Fruit fly (Drosophila melanogaster) whole organism, embryonic: Measurements from ENCODE around the gene Trmt6.
A peak's percentile ranks its signal among the peaks of the same experiment; 100 is the strongest.

Source experiments
- CG10147 ChIP-seq: fragments of 200-800 bp; sonication (Bioruptor generic); optimal IDR thresholded peaks from 2 replicates; lab custom pipeline; 2019; ENCODE audit warnings: missing biosample characterization, mild to moderate bottlenecking, missing genetic modification characterization, moderate library complexity
- CG1024 ChIP-seq: fragments of 200-800 bp; sonication (Bioruptor generic); IDR thresholded peaks from 2 replicates; pipeline ENCODE4 v1.3.6; 2022; ENCODE audit warnings: missing biosample characterization, missing genetic modification characterization
- CG13287 ChIP-seq: fragments of 200-800 bp; sonication (Bioruptor generic); IDR thresholded peaks from 2 replicates; pipeline ENCODE4 v1.3.6; 2022; ENCODE audit warnings: missing biosample characterization, missing genetic modification characterization; ENCODE audit not compliant: partially characterized antibody
- CG15696 ChIP-seq: fragments of 200-800 bp; sonication (Bioruptor generic); optimal IDR thresholded peaks from 2 replicates; lab custom pipeline; 2019; ENCODE audit warnings: missing biosample characterization, mild to moderate bottlenecking, missing genetic modification characterization, moderate library complexity
- CG1647 ChIP-seq: fragments of 200-800 bp; sonication (Bioruptor generic); optimal IDR thresholded peaks from 3 replicates; lab custom pipeline; 2016; ENCODE audit warnings: missing biosample characterization, missing genetic modification characterization
- CG17359 ChIP-seq: fragments of 200-800 bp; sonication (Bioruptor generic); optimal IDR thresholded peaks from 3 replicates; lab custom pipeline; 2018; ENCODE audit warnings: missing biosample characterization, mild to moderate bottlenecking, missing genetic modification characterization, moderate library complexity
- CG17361 ChIP-seq: fragments of 200-800 bp; sonication (Bioruptor generic); IDR thresholded peaks from 3 replicates; pipeline ENCODE4 v1.3.6; 2022; ENCODE audit warnings: missing biosample characterization, missing genetic modification characterization
- CG2712 ChIP-seq: fragments of 200-800 bp; optimal IDR thresholded peaks from 3 replicates; lab custom pipeline; 2019; ENCODE audit warnings: missing biosample characterization, mild to moderate bottlenecking, missing genetic modification characterization, moderate library complexity
- CG30020 ChIP-seq: fragments of 200-800 bp; optimal IDR thresholded peaks from 2 replicates; lab custom pipeline; 2019; ENCODE audit warnings: missing biosample characterization, mild to moderate bottlenecking, missing genetic modification characterization, moderate library complexity
- CG33557 ChIP-seq: fragments of 200-800 bp; sonication (Bioruptor generic); optimal IDR thresholded peaks from 2 replicates; lab custom pipeline; 2019; ENCODE audit warnings: missing biosample characterization, mild to moderate bottlenecking, missing genetic modification characterization, moderate library complexity
- CG8765 ChIP-seq: fragments of 200-800 bp; sonication (Bioruptor generic); IDR thresholded peaks from 2 replicates; pipeline ENCODE4 v1.3.6; 2022; ENCODE audit warnings: missing biosample characterization, missing genetic modification characterization
- CHES-1-like ChIP-seq: fragments of 200-800 bp; sonication (Bioruptor generic); optimal IDR thresholded peaks from 2 replicates; lab custom pipeline; 2016; ENCODE audit warnings: missing biosample characterization, missing genetic modification characterization
- CTCF ChIP-seq: fragments of 200-800 bp; sonication (Bioruptor generic); optimal IDR thresholded peaks from 2 replicates; lab custom pipeline; 2017; ENCODE audit warnings: missing biosample characterization, mild to moderate bottlenecking, missing genetic modification characterization, moderate library complexity
- Doc3 ChIP-seq: fragments of 200-800 bp; sonication (Bioruptor generic); IDR thresholded peaks from 3 replicates; pipeline ENCODE4 v1.3.6; 2022; ENCODE audit warnings: missing biosample characterization, missing genetic modification characterization; ENCODE audit not compliant: partially characterized antibody
- E2f2 ChIP-seq: fragments of 200-800 bp; sonication (Bioruptor generic); IDR thresholded peaks from 2 replicates; pipeline ENCODE4 v1.3.6; 2022; ENCODE audit warnings: missing biosample characterization, missing genetic modification characterization
- Fer1 ChIP-seq: fragments of 200-800 bp; sonication (Bioruptor generic); optimal IDR thresholded peaks from 2 replicates; lab custom pipeline; 2017; ENCODE audit warnings: missing biosample characterization, mild to moderate bottlenecking, missing genetic modification characterization
- Fer2 ChIP-seq: fragments of 200-800 bp; sonication (Bioruptor generic); optimal IDR thresholded peaks from 2 replicates; lab custom pipeline; 2018; ENCODE audit warnings: missing biosample characterization, mild to moderate bottlenecking, missing genetic modification characterization, moderate library complexity
- Fer3 ChIP-seq: fragments of 200-800 bp; sonication (Bioruptor generic); optimal IDR thresholded peaks from 2 replicates; lab custom pipeline; 2018; ENCODE audit warnings: missing biosample characterization, mild to moderate bottlenecking, missing genetic modification characterization, moderate library complexity
- GATAe ChIP-seq: fragments of 200-800 bp; sonication (Bioruptor generic); conservative IDR thresholded peaks from 2 replicates; pipeline ENCODE4 v1.3.6; 2022; ENCODE audit warnings: missing biosample characterization, missing genetic modification characterization
- Hmr ChIP-seq: fragments of 200-800 bp; sonication (Bioruptor generic); optimal IDR thresholded peaks from 3 replicates; lab custom pipeline; 2017; ENCODE audit warnings: mild to moderate bottlenecking, missing biosample characterization, missing genetic modification reagents, missing genetic modification characterization
- Lim3 ChIP-seq: fragments of 200-800 bp; sonication (Bioruptor generic); IDR thresholded peaks from 2 replicates; pipeline ENCODE4 v1.3.6; 2022; ENCODE audit warnings: missing biosample characterization, missing genetic modification characterization
- Lpt ChIP-seq: fragments of >200 bp; optimal IDR thresholded peaks from 2 replicates; lab custom pipeline; 2018; ENCODE audit warnings: missing biosample characterization, missing genetic modification characterization
- Pdp1 ChIP-seq, 2 experiments: fragments of 200-800 bp; sonication (Bioruptor generic); optimal IDR thresholded peaks; 3 replicates each; lab custom pipeline; 2016; ENCODE audit warnings: missing biosample characterization in 2 of 2, missing genetic modification characterization in 2 of 2, mild to moderate bottlenecking in 1 of 2, moderate library complexity in 1 of 2
- Poxn ChIP-seq: fragments of 200-800 bp; sonication (Bioruptor generic); IDR thresholded peaks from 2 replicates; pipeline ENCODE4 v1.3.6; 2022; ENCODE audit warnings: missing biosample characterization, missing genetic modification characterization
- Ptx1 ChIP-seq: fragments of 200-800 bp; sonication (Bioruptor generic); IDR thresholded peaks from 2 replicates; pipeline ENCODE4 v1.3.6; 2022; ENCODE audit warnings: missing biosample characterization, missing genetic modification characterization
- Ravus ChIP-seq: fragments of 200-800 bp; sonication (Bioruptor generic); IDR thresholded peaks from 2 replicates; pipeline ENCODE4 v1.3.6; 2022; ENCODE audit warnings: missing biosample characterization, missing genetic modification characterization
- Sox100B ChIP-seq: fragments of 200-800 bp; sonication (Bioruptor generic); optimal IDR thresholded peaks from 3 replicates; lab custom pipeline; 2018; ENCODE audit warnings: missing biosample characterization, mild to moderate bottlenecking, missing genetic modification characterization
- Sox102F ChIP-seq: fragments of 200-800 bp; sonication (Bioruptor generic); optimal IDR thresholded peaks from 2 replicates; lab custom pipeline; 2018; ENCODE audit warnings: missing biosample characterization, mild to moderate bottlenecking, missing genetic modification characterization, moderate library complexity
- Sry-δ ChIP-seq: fragments of 200-800 bp; sonication (Bioruptor generic); optimal IDR thresholded peaks from 2 replicates; lab custom pipeline; 2016; ENCODE audit warnings: missing biosample characterization, missing genetic modification characterization
- Taf1 ChIP-seq: fragments of 200-800 bp; sonication (Bioruptor generic); IDR thresholded peaks from 2 replicates; pipeline ENCODE4 v1.3.6; 2022; ENCODE audit warnings: missing biosample characterization, missing genetic modification characterization
- Xrp1 ChIP-seq: fragments of 200-800 bp; sonication (Bioruptor generic); IDR thresholded peaks from 2 replicates; pipeline ENCODE4 v1.3.6; 2022; ENCODE audit warnings: missing biosample characterization, missing genetic modification characterization
- abd-A ChIP-seq: fragments of 200-800 bp; sonication (Bioruptor generic); optimal IDR thresholded peaks from 3 replicates; lab custom pipeline; 2019; ENCODE audit warnings: missing biosample characterization, mild to moderate bottlenecking, missing genetic modification characterization, moderate library complexity
- bcd ChIP-seq: fragments of 200-800 bp; sonication (Bioruptor generic); optimal IDR thresholded peaks from 2 replicates; lab custom pipeline; 2017; ENCODE audit warnings: missing biosample characterization, mild to moderate bottlenecking, missing genetic modification characterization
- crp ChIP-seq, 2 experiments: fragments of 200-800 bp; sonication (Bioruptor generic); optimal IDR thresholded peaks; 2 replicates in 1 of 2; 3 replicates in 1 of 2; lab custom pipeline; 2017; ENCODE audit warnings: missing biosample characterization in 2 of 2, missing genetic modification characterization in 2 of 2, mild to moderate bottlenecking in 1 of 2, moderate library complexity in 1 of 2
- eve ChIP-seq, 2 experiments: fragments of >200 bp; optimal IDR thresholded peaks; 2 replicates each; lab custom pipeline; 2017; ENCODE audit warnings: missing biosample characterization in 2 of 2, missing genetic modification characterization in 2 of 2
- fd96Cb ChIP-seq: fragments of 200-800 bp; sonication (Bioruptor generic); optimal IDR thresholded peaks from 2 replicates; lab custom pipeline; 2018; ENCODE audit warnings: missing biosample characterization, mild to moderate bottlenecking, missing genetic modification characterization, moderate library complexity
- kay ChIP-seq: fragments of 200-800 bp; sonication (Bioruptor generic); optimal IDR thresholded peaks from 2 replicates; lab custom pipeline; 2016; ENCODE audit warnings: missing biosample characterization, missing genetic modification characterization
- kni ChIP-seq: fragments of 200-800 bp; sonication (Bioruptor generic); optimal IDR thresholded peaks from 3 replicates; lab custom pipeline; 2017; ENCODE audit warnings: mild to moderate bottlenecking, missing biosample characterization, missing genetic modification reagents, missing genetic modification characterization
- pb ChIP-seq: fragments of 200-800 bp; sonication (Bioruptor generic); optimal IDR thresholded peaks from 3 replicates; lab custom pipeline; 2016; ENCODE audit warnings: missing biosample characterization, missing genetic modification characterization
- row ChIP-seq: fragments of 200-800 bp; sonication (Bioruptor generic); IDR thresholded peaks from 3 replicates; pipeline ENCODE4 v1.3.6; 2022; ENCODE audit warnings: missing biosample characterization, missing genetic modification characterization
- sim ChIP-seq: fragments of 200-800 bp; sonication (Bioruptor generic); IDR thresholded peaks from 2 replicates; pipeline ENCODE4 v1.3.6; 2022; ENCODE audit warnings: missing biosample characterization, missing genetic modification characterization
- sug ChIP-seq: fragments of 200-800 bp; optimal IDR thresholded peaks from 2 replicates; lab custom pipeline; 2019; ENCODE audit warnings: missing biosample characterization, mild to moderate bottlenecking, missing genetic modification characterization, moderate library complexity
- tgo ChIP-seq: fragments of 200-800 bp; sonication (Bioruptor generic); IDR thresholded peaks from 3 replicates; pipeline ENCODE4 v1.3.6; 2022; ENCODE audit warnings: missing biosample characterization, missing genetic modification characterization
- tin ChIP-seq: fragments of 200-800 bp; sonication (Bioruptor generic); optimal IDR thresholded peaks from 3 replicates; lab custom pipeline; 2016; ENCODE audit warnings: missing biosample characterization, missing genetic modification characterization
- tup ChIP-seq: fragments of 200-800 bp; sonication (Bioruptor generic); optimal IDR thresholded peaks from 2 replicates; lab custom pipeline; 2016; ENCODE audit warnings: missing biosample characterization, mild to moderate bottlenecking, missing genetic modification characterization, moderate library complexity

The Trmt6 gene

dm6 chr2L:6562358-6562687, 234 bp upstream of the Trmt6 start (continued):
- TF ChIP-seq CG13287 (GFP tag; lab: Robert Waterston, UW) (0 out of 2 replicates have a peak, but pooled peaks have one; percentile 18), E2f2 (peak; percentile 76), CG17361 (GFP tag; lab: Robert Waterston, UW) (peak; percentile 0; the same call in 1 of the 3 replicates), kni (GFP tag; lab: Kevin White, UChicago) (peak; percentile 2), Doc3 (GFP tag; lab: Robert Waterston, UW) (peak; percentile 52; the same call in 1 of the 3 replicates), crp (GFP tag; optimal IDR thresholded peaks at IDR 0.05; lab: Kevin White, UChicago) (peak in 1 of 2 experiments; percentile 39), sug (tag; lab: Kevin White, UChicago) (peak; percentile 16), Pdp1 (GFP tag; optimal IDR thresholded peaks at IDR 0.05; lab: Kevin White, UChicago) (peak in 1 of 2 experiments; percentile 13)

- TF ChIP-seq row (no peak), CG1647 (GFP tag; lab: Kevin White, UChicago) (no peak), CTCF (GFP tag; lab: Kevin White, UChicago) (no peak), Sox100B (GFP tag; lab: Kevin White, UChicago) (no peak), Hmr (GFP tag; lab: Kevin White, UChicago) (no peak), GATAe (GFP tag; lab: Robert Waterston, UW) (no peak), Taf1 (GFP tag; lab: Robert Waterston, UW) (no peak), Xrp1 (GFP tag; lab: Robert Waterston, UW) (no peak), Pdp1 (GFP tag; optimal IDR thresholded peaks at IDR 0.05; lab: Kevin White, UChicago) (no peak), fd96Cb (tag; lab: Kevin White, UChicago) (no peak), CG1024 (no peak), CG33557 (GFP tag; lab: Kevin White, UChicago) (no peak), Poxn (GFP tag; lab: Robert Waterston, UW) (no peak), Lim3 (GFP tag; lab: Robert Waterston, UW) (no peak)
- TF ChIP-seq, all 482 proteins: peak for 0
Observed at dm6 chr2L:6559131-6559530, 3.0 kb downstream of the Trmt6 start, which contains the start of gene COX5BL. COX5BL (plus strand) TSS chr2L:6559431.

- TF ChIP-seq CG2712 (tag; lab: Kevin White, UChicago): peak; percentile 73
- TF ChIP-seq tup (GFP tag; lab: Kevin White, UChicago): peak; percentile 72
- peak; percentile 53 for TF ChIP-seq Sry-δ (GFP tag; lab: Kevin White, UChicago)
- TF ChIP-seq Xrp1 (GFP tag; lab: Robert Waterston, UW): peak; percentile 48; the same call in 1 of the 2 replicates
- TF ChIP-seq pb (GFP tag; lab: Kevin White, UChicago): peak; percentile 1
- peak; percentile 44 for TF ChIP-seq CG10147 (GFP tag; lab: Kevin White, UChicago)
- TF ChIP-seq Sox102F (GFP tag; lab: Kevin White, UChicago): peak; percentile 51
- TF ChIP-seq kay (GFP tag; lab: Kevin White, UChicago): peak; percentile 15
- TF ChIP-seq eve (GFP tag; optimal IDR thresholded peaks at IDR 0.05; lab: Kevin White, UChicago): no peak
- TF ChIP-seq sug (tag; lab: Kevin White, UChicago): peak; percentile 60
- no peak for TF ChIP-seq Ravus
- TF ChIP-seq tin: peak; percentile 84
- peak; percentile 52 for TF ChIP-seq Fer3 (tag; lab: Kevin White, UChicago)
- TF ChIP-seq CTCF (GFP tag; lab: Kevin White, UChicago): peak; percentile 96
- peak; percentile 21; the same call in 1 of the 2 replicates for TF ChIP-seq CG8765 (GFP tag; lab: Robert Waterston, UW)
- TF ChIP-seq CG15696 (tag; lab: Kevin White, UChicago): peak; percentile 44
- peak; percentile 69 for TF ChIP-seq bcd
- no peak for TF ChIP-seq CG33557 (GFP tag; lab: Kevin White, UChicago)
- TF ChIP-seq abd-A (tag; lab: Kevin White, UChicago): no peak
- no peak for TF ChIP-seq CHES-1-like (GFP tag; lab: Kevin White, UChicago)
- no peak for TF ChIP-seq sim (GFP tag; lab: Robert Waterston, UW)
- TF ChIP-seq CG17359 (tag; lab: Kevin White, UChicago): peak; percentile 68
- TF ChIP-seq Fer2 (tag; lab: Kevin White, UChicago): peak; percentile 47
- peak; percentile 46 for TF ChIP-seq CG30020
- peak; percentile 52 for TF ChIP-seq Fer1
- peak; percentile 59 for TF ChIP-seq Ptx1 (GFP tag; lab: Robert Waterston, UW)
- TF ChIP-seq Lpt (GFP tag; lab: Kevin White, UChicago): no peak
- peak; percentile 42; the same call in 1 of the 3 replicates for TF ChIP-seq tgo (GFP tag; lab: Robert Waterston, UW)
Observed at dm6 chr2L:6557429-6558384, 4.4 kb downstream of the Trmt6 start, which contains the start of the genes IFT52 and COX5B. IFT52 (minus strand) TSS chr2L:6557502. COX5B (plus strand) TSS chr2L:6557800.
